Fruit fly (Drosophila melanogaster) whole organism, embryonic: ENCODE results near the gene CG13114.
A peak's percentile ranks its signal among the peaks of the same experiment; 100 is the strongest.

Experiments used
- B-H1 ChIP-seq: fragments of 200-800 bp; sonication (Bioruptor generic); IDR thresholded peaks from 3 replicates; pipeline ENCODE4 v1.3.6; 2022; ENCODE audit warnings: missing biosample characterization, missing genetic modification characterization
- Bteb2 ChIP-seq: fragments of 200-800 bp; sonication (Bioruptor generic); optimal IDR thresholded peaks from 2 replicates; lab custom pipeline; 2016; ENCODE audit warnings: missing biosample characterization, missing genetic modification characterization
- CG12391 ChIP-seq: fragments of 200-800 bp; sonication (Bioruptor generic); optimal IDR thresholded peaks from 3 replicates; lab custom pipeline; 2018; ENCODE audit warnings: missing biosample characterization, mild to moderate bottlenecking, missing genetic modification characterization, moderate library complexity
- CG13287 ChIP-seq: fragments of 200-800 bp; sonication (Bioruptor generic); IDR thresholded peaks from 2 replicates; pipeline ENCODE4 v1.3.6; 2022; ENCODE audit warnings: missing biosample characterization, missing genetic modification characterization; ENCODE audit not compliant: partially characterized antibody
- CG15514 ChIP-seq: fragments of 200-800 bp; sonication (Bioruptor generic); optimal IDR thresholded peaks from 3 replicates; lab custom pipeline; 2017; ENCODE audit warnings: missing biosample characterization, missing genetic modification characterization, mild to moderate bottlenecking, moderate library complexity, missing genetic modification reagents
- CG15696 ChIP-seq: fragments of 200-800 bp; sonication (Bioruptor generic); optimal IDR thresholded peaks from 2 replicates; lab custom pipeline; 2019; ENCODE audit warnings: missing biosample characterization, mild to moderate bottlenecking, missing genetic modification characterization, moderate library complexity
- CG18764 ChIP-seq: fragments of 200-800 bp; sonication (Bioruptor generic); optimal IDR thresholded peaks from 3 replicates; lab custom pipeline; 2016; ENCODE audit warnings: missing biosample characterization, missing genetic modification characterization
- CG2120 ChIP-seq: fragments of 200-800 bp; sonication (Bioruptor generic); optimal IDR thresholded peaks from 3 replicates; lab custom pipeline; 2016; ENCODE audit warnings: missing biosample characterization, missing genetic modification characterization
- CG3281 ChIP-seq: fragments of 200-800 bp; sonication (Bioruptor generic); optimal IDR thresholded peaks from 3 replicates; lab custom pipeline; 2017; ENCODE audit warnings: missing biosample characterization, mild to moderate bottlenecking, missing genetic modification characterization
- CG43689 ChIP-seq: fragments of 200-800 bp; sonication (Bioruptor generic); IDR thresholded peaks from 2 replicates; pipeline ENCODE4 v1.3.6; 2022; ENCODE audit warnings: missing biosample characterization, missing genetic modification characterization
- CG4854 ChIP-seq: fragments of 200-800 bp; sonication (Bioruptor generic); optimal IDR thresholded peaks from 2 replicates; lab custom pipeline; 2016; ENCODE audit warnings: missing biosample characterization, missing genetic modification characterization, inconsistent platforms
- CG6254 ChIP-seq: fragments of 200-800 bp; sonication (Bioruptor generic); optimal IDR thresholded peaks from 3 replicates; lab custom pipeline; 2017; ENCODE audit warnings: mild to moderate bottlenecking, missing biosample characterization, missing genetic modification reagents, missing genetic modification characterization
- CG8290 ChIP-seq, 3 experiments: fragments of 200-800 bp; sonication (Bioruptor generic); optimal IDR thresholded peaks; 2 replicates each; lab custom pipeline; 2016 to 2019; ENCODE audit warnings: missing biosample characterization in 3 of 3, missing genetic modification characterization in 3 of 3, mild to moderate bottlenecking in 2 of 3, moderate library complexity in 1 of 3
- CG8359 ChIP-seq: fragments of 200-800 bp; sonication (Bioruptor generic); optimal IDR thresholded peaks from 2 replicates; lab custom pipeline; 2017; ENCODE audit warnings: missing biosample characterization, mild to moderate bottlenecking, missing genetic modification characterization, borderline replicate concordance
- CG9437 ChIP-seq: fragments of 200-800 bp; sonication (Bioruptor generic); optimal IDR thresholded peaks from 2 replicates; lab custom pipeline; 2018; ENCODE audit warnings: missing biosample characterization, mild to moderate bottlenecking, missing genetic modification characterization
- CTCF ChIP-seq: fragments of 200-800 bp; sonication (Bioruptor generic); optimal IDR thresholded peaks from 2 replicates; lab custom pipeline; 2017; ENCODE audit warnings: missing biosample characterization, mild to moderate bottlenecking, missing genetic modification characterization, moderate library complexity
- Dip2 ChIP-seq: fragments of 200-800 bp; sonication (Bioruptor generic); IDR thresholded peaks from 2 replicates; pipeline ENCODE4 v1.3.6; 2022; ENCODE audit warnings: missing biosample characterization, missing genetic modification characterization
- Eip74EF ChIP-seq, 2 experiments: fragments of 200-800 bp in 1 of 2; fragments of >200 bp in 1 of 2; sonication (Bioruptor generic) in 1 of 2; optimal IDR thresholded peaks; 2 replicates each; lab custom pipeline; 2017 to 2019; ENCODE audit warnings: missing biosample characterization in 2 of 2, missing genetic modification characterization in 2 of 2, mild to moderate bottlenecking in 1 of 2, moderate library complexity in 1 of 2
- Fer2 ChIP-seq: fragments of 200-800 bp; sonication (Bioruptor generic); optimal IDR thresholded peaks from 2 replicates; lab custom pipeline; 2018; ENCODE audit warnings: missing biosample characterization, mild to moderate bottlenecking, missing genetic modification characterization, moderate library complexity
- Jarid2 ChIP-seq: fragments of 200-800 bp; sonication (Bioruptor generic); optimal IDR thresholded peaks from 3 replicates; lab custom pipeline; 2017; ENCODE audit warnings: mild to moderate bottlenecking, missing biosample characterization, missing genetic modification reagents, missing genetic modification characterization
- NFAT ChIP-seq: fragments of 200-800 bp; sonication (Bioruptor generic); IDR thresholded peaks from 2 replicates; pipeline ENCODE4 v1.3.6; 2022; ENCODE audit warnings: missing biosample characterization, missing genetic modification characterization
- Neu2 ChIP-seq: fragments of 200-800 bp; sonication (Bioruptor generic); optimal IDR thresholded peaks from 3 replicates; lab custom pipeline; 2016; ENCODE audit warnings: missing biosample characterization, missing genetic modification characterization, borderline replicate concordance
- Pdp1 ChIP-seq, 2 experiments: fragments of 200-800 bp; sonication (Bioruptor generic); optimal IDR thresholded peaks; 3 replicates each; lab custom pipeline; 2016; ENCODE audit warnings: missing biosample characterization in 2 of 2, missing genetic modification characterization in 2 of 2, mild to moderate bottlenecking in 1 of 2, moderate library complexity in 1 of 2
- Rfx ChIP-seq: fragments of 200-800 bp; sonication (Bioruptor generic); IDR thresholded peaks from 2 replicates; pipeline ENCODE4 v1.3.6; 2022; ENCODE audit warnings: missing biosample characterization, missing genetic modification characterization
- bowl ChIP-seq: fragments of 200-800 bp; sonication (Bioruptor generic); IDR thresholded peaks from 2 replicates; pipeline ENCODE4 v1.3.6; 2022; ENCODE audit warnings: missing biosample characterization, missing genetic modification characterization
- exex ChIP-seq: fragments of 200-800 bp; sonication (Bioruptor generic); optimal IDR thresholded peaks from 4 replicates; lab custom pipeline; 2018; ENCODE audit warnings: missing biosample characterization, mild to moderate bottlenecking, missing genetic modification characterization, moderate library complexity
- gcm ChIP-seq: fragments of 200-800 bp; sonication (Bioruptor generic); optimal IDR thresholded peaks from 2 replicates; lab custom pipeline; 2019; ENCODE audit warnings: missing biosample characterization, mild to moderate bottlenecking, missing genetic modification characterization, moderate library complexity
- gem ChIP-seq: fragments of 200-800 bp; sonication (Bioruptor generic); optimal IDR thresholded peaks from 2 replicates; lab custom pipeline; 2019; ENCODE audit warnings: missing biosample characterization, mild to moderate bottlenecking, missing genetic modification characterization, moderate library complexity
- kay ChIP-seq: fragments of 200-800 bp; sonication (Bioruptor generic); optimal IDR thresholded peaks from 2 replicates; lab custom pipeline; 2016; ENCODE audit warnings: missing biosample characterization, missing genetic modification characterization
- lov ChIP-seq, 2 experiments: fragments of 200-800 bp in 1 of 2; fragments of >200 bp in 1 of 2; sonication (Bioruptor generic) in 1 of 2; IDR thresholded peaks in 1 of 2; optimal IDR thresholded peaks in 1 of 2; 2 replicates in 1 of 2; 3 replicates in 1 of 2; pipeline versions ENCODE4 v1.3.6 to Lab custom; 2017 to 2022; ENCODE audit warnings: missing biosample characterization in 1 of 2, missing genetic modification characterization in 1 of 2
- nmo ChIP-seq: fragments of 200-800 bp; sonication (Bioruptor generic); optimal IDR thresholded peaks from 2 replicates; lab custom pipeline; 2018; ENCODE audit warnings: missing biosample characterization, mild to moderate bottlenecking, missing genetic modification characterization, moderate library complexity
- pb ChIP-seq: fragments of 200-800 bp; sonication (Bioruptor generic); optimal IDR thresholded peaks from 3 replicates; lab custom pipeline; 2016; ENCODE audit warnings: missing biosample characterization, missing genetic modification characterization
- pho ChIP-seq: fragments of 200-800 bp; sonication (Bioruptor generic); optimal IDR thresholded peaks from 2 replicates; lab custom pipeline; 2016; ENCODE audit warnings: missing biosample characterization, missing genetic modification characterization
- scrt ChIP-seq: fragments of 200-800 bp; sonication (Bioruptor generic); optimal IDR thresholded peaks from 2 replicates; lab custom pipeline; 2018; ENCODE audit warnings: missing biosample characterization, mild to moderate bottlenecking, missing genetic modification characterization, moderate library complexity
- sim ChIP-seq: fragments of 200-800 bp; sonication (Bioruptor generic); IDR thresholded peaks from 2 replicates; pipeline ENCODE4 v1.3.6; 2022; ENCODE audit warnings: missing biosample characterization, missing genetic modification characterization
- tll ChIP-seq, 2 experiments: fragments of 200-800 bp in 1 of 2; fragments of >200 bp in 1 of 2; sonication (Bioruptor generic) in 1 of 2; optimal IDR thresholded peaks; 2 replicates each; lab custom pipeline; 2017 to 2019; ENCODE audit warnings: missing biosample characterization in 2 of 2, missing genetic modification characterization in 2 of 2, mild to moderate bottlenecking in 1 of 2, moderate library complexity in 1 of 2
- vnd ChIP-seq: fragments of 200-800 bp; sonication (Bioruptor generic); IDR thresholded peaks from 3 replicates; pipeline ENCODE4 v1.3.6; 2022; ENCODE audit warnings: missing biosample characterization, missing genetic modification characterization; ENCODE audit not compliant: partially characterized antibody

CG13114 gene

DNA sequence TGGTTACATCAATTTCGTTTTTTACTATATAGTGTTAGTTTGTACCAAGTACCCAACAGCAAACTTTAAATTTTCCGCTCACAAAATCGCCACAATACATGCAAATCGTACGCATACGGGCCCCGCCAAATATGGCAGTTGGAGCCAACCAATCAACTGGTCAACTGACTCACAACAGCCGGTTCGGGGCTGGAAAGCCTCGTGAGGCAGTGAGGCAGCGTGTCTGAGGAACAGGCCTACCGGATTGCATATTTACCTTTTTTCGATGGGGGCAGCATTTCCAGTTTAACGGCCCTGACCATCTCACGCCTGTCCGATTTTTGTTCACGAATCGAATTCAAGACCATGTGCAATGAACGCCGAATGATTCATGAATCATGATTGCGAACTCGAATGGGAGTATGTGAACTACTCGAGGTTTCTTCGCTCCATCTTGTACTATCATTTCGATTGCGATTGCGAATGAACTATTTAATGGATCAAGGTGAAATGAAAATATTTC is 39.0 kb upstream of the CG13114 start (continued):
- TF ChIP-seq CG13287 (0 out of 2 replicates have a peak, but pooled peaks have one; percentile 24), Eip74EF (GFP tag; optimal IDR thresholded peaks at IDR 0.05; lab: Kevin White, UChicago) (peak in 1 of 2 experiments; percentile 24), kay (GFP tag; lab: Kevin White, UChicago) (no peak), vnd (no peak), CTCF (GFP tag; lab: Kevin White, UChicago) (no peak), Bteb2 (GFP tag; lab: Kevin White, UChicago) (no peak), CG4854 (GFP tag; lab: Kevin White, UChicago) (no peak), nmo (GFP tag; lab: Kevin White, UChicago) (no peak), CG8359 (GFP tag; lab: Kevin White, UChicago) (no peak), lov (optimal IDR thresholded peaks at IDR 0.05; lab: Kevin White, UChicago) (no peak), lov (GFP tag; IDR thresholded peaks at IDR 0.05; lab: Robert Waterston, UW) (0 out of 3 replicates have a peak, but pooled peaks have one; percentile 45), Pdp1 (GFP tag; optimal IDR thresholded peaks at IDR 0.05; lab: Kevin White, UChicago) (no peak), CG6254 (GFP tag; lab: Kevin White, UChicago) (no peak), CG2120 (GFP tag; lab: Kevin White, UChicago) (no peak), CG18764 (GFP tag; lab: Kevin White, UChicago) (no peak), scrt (GFP tag; lab: Kevin White, UChicago) (no peak), Jarid2 (GFP tag; lab: Kevin White, UChicago) (no peak), CG9437 (GFP tag; lab: Kevin White, UChicago) (no peak), gem (tag; lab: Kevin White, UChicago) (no peak), tll (GFP tag; optimal IDR thresholded peaks at IDR 0.05; lab: Kevin White, UChicago) (no peak), CG15514 (GFP tag; lab: Kevin White, UChicago) (no peak), Fer2 (tag; lab: Kevin White, UChicago) (no peak), CG3281 (peak; percentile 4), Dip2 (GFP tag; lab: Robert Waterston, UW) (no peak), Neu2 (GFP tag; lab: Kevin White, UChicago) (no peak), sim (GFP tag; lab: Robert Waterston, UW) (no peak), CG12391 (no peak), bowl (GFP tag; lab: Robert Waterston, UW) (no peak), B-H1 (no peak; the same call in 2 of the 3 replicates), pho (GFP tag; lab: Kevin White, UChicago) (no peak), NFAT (GFP tag; lab: Robert Waterston, UW) (no peak), CG8290 (GFP tag; optimal IDR thresholded peaks at IDR 0.05; lab: Kevin White, UChicago) (no peak), CG8290 (tag; optimal IDR thresholded peaks at IDR 0.05; lab: Kevin White, UChicago) (peak in 1 of 2 experiments; percentile 3), Rfx (0 out of 2 replicates have a peak, but pooled peaks have one; percentile 15), CG43689 (GFP tag; lab: Robert Waterston, UW) (no peak), exex (tag; lab: Kevin White, UChicago) (no peak), CG15696 (tag; lab: Kevin White, UChicago) (no peak), pb (GFP tag; lab: Kevin White, UChicago) (no peak), gcm (GFP tag; lab: Kevin White, UChicago) (no peak)
